Fruit fly (Drosophila melanogaster) S2 (cell line): Measurements from ENCODE around the gene kz.

ENCODE experiments used
- CG8478 ChIP-seq: fragments of >200 bp; optimal IDR thresholded peaks from 2 replicates; lab custom pipeline; 2018
- CTCF ChIP-seq, 2 experiments: fragments of >200 bp; optimal IDR thresholded peaks; 2 replicates each; lab custom pipeline; 2018

- TF ChIP-seq CG8478 (lab: Kevin White, UChicago) (no peak), CTCF (optimal IDR thresholded peaks at IDR 0.05; lab: Kevin White, UChicago) (no peak)
Observed at dm6 chrX:2193158-2193557, 48.7 kb downstream of the kz start.
